Worm (Caenorhabditis elegans) whole organism, mixed stage, embryonic: ENCODE data around the gene let-767.

Experiments
- M03D4.4 ChIP-seq: sonication (generic microtip); optimal IDR thresholded peaks from 2 replicates; lab custom pipeline; 2017; ENCODE audit warnings: mild to moderate bottlenecking, missing genetic modification characterization, missing compliant biosample characterization
- bed-3 ChIP-seq: fragments of 200-800 bp; sonication (Bioruptor generic); optimal IDR thresholded peaks from 3 replicates; lab custom pipeline; 2018; ENCODE audit warnings: mild to moderate bottlenecking, missing genetic modification characterization, moderate library complexity, missing compliant biosample characterization
- blmp-1 ChIP-seq: fragments of 150-350 bp; optimal IDR thresholded peaks from 2 replicates; lab custom pipeline; 2014; ENCODE audit warnings: missing biosample characterization, missing genetic modification characterization
- ceh-39 ChIP-seq: fragments of 150-350 bp; optimal IDR thresholded peaks from 2 replicates; lab custom pipeline; 2014; ENCODE audit warnings: missing biosample characterization, missing genetic modification characterization
- ceh-83 ChIP-seq: fragments of 200-800 bp; sonication (Bioruptor generic); optimal IDR thresholded peaks from 2 replicates; lab custom pipeline; 2018; ENCODE audit warnings: mild to moderate bottlenecking, missing genetic modification characterization, missing compliant biosample characterization
- ces-1 ChIP-seq: fragments of 150-350 bp; optimal IDR thresholded peaks from 2 replicates; lab custom pipeline; 2014; ENCODE audit warnings: missing biosample characterization, missing genetic modification reagents, missing genetic modification characterization
- cnd-1 ChIP-seq: fragments of 200-800 bp; sonication (Bioruptor generic); optimal IDR thresholded peaks from 2 replicates; lab custom pipeline; 2018; ENCODE audit warnings: mild to moderate bottlenecking, missing genetic modification characterization, missing compliant biosample characterization
- drap-1 ChIP-seq: fragments of 200-800 bp; sonication (Bioruptor generic); optimal IDR thresholded peaks from 3 replicates; lab custom pipeline; 2018; ENCODE audit warnings: mild to moderate bottlenecking, missing genetic modification characterization, missing compliant biosample characterization
- elt-1 ChIP-seq: sonication (generic microtip); optimal IDR thresholded peaks from 2 replicates; lab custom pipeline; 2017; ENCODE audit warnings: missing genetic modification characterization, mild to moderate bottlenecking, missing compliant biosample characterization, antibody characterized with exemption, moderate library complexity, borderline replicate concordance; ENCODE audit not compliant: insufficient read depth
- elt-3 ChIP-seq: fragments of 150-350 bp; optimal IDR thresholded peaks from 2 replicates; lab custom pipeline; 2014; ENCODE audit warnings: missing biosample characterization, missing genetic modification characterization
- flh-1 ChIP-seq: fragments of 200-800 bp; sonication (Bioruptor generic); optimal IDR thresholded peaks from 2 replicates; lab custom pipeline; 2018; ENCODE audit warnings: mild to moderate bottlenecking, missing genetic modification characterization, moderate library complexity, missing compliant biosample characterization
- ham-2 ChIP-seq: fragments of 200-800 bp; sonication (Bioruptor generic); optimal IDR thresholded peaks from 2 replicates; lab custom pipeline; 2018; ENCODE audit warnings: mild to moderate bottlenecking, missing genetic modification characterization, missing compliant biosample characterization
- hlh-1 ChIP-seq: fragments of 150-350 bp; optimal IDR thresholded peaks from 2 replicates; lab custom pipeline; 2014; ENCODE audit warnings: missing biosample characterization, missing genetic modification reagents, missing genetic modification characterization
- lin-13 ChIP-seq: fragments of 150-350 bp; optimal IDR thresholded peaks from 2 replicates; lab custom pipeline; 2014; ENCODE audit warnings: missing biosample characterization, missing genetic modification characterization
- lsy-2 ChIP-seq: fragments of 150-350 bp; optimal IDR thresholded peaks from 2 replicates; lab custom pipeline; 2014; ENCODE audit warnings: missing biosample characterization, missing genetic modification characterization
- mab-5 ChIP-seq: fragments of 150-350 bp; optimal IDR thresholded peaks from 2 replicates; lab custom pipeline; 2014; ENCODE audit warnings: missing biosample characterization, missing genetic modification characterization
- mep-1 ChIP-seq: fragments of 150-350 bp; optimal IDR thresholded peaks from 2 replicates; lab custom pipeline; 2017; ENCODE audit warnings: missing biosample characterization, missing genetic modification reagents, missing genetic modification characterization, inconsistent platforms
- nhr-12 ChIP-seq: fragments of 150-350 bp; optimal IDR thresholded peaks from 2 replicates; lab custom pipeline; 2014; ENCODE audit warnings: missing biosample characterization, missing genetic modification characterization
- nhr-2 ChIP-seq: fragments of 150-350 bp; optimal IDR thresholded peaks from 2 replicates; lab custom pipeline; 2014; ENCODE audit warnings: missing biosample characterization, missing genetic modification characterization
- nhr-237 ChIP-seq: fragments of 150-350 bp; optimal IDR thresholded peaks from 2 replicates; lab custom pipeline; 2014; ENCODE audit warnings: missing biosample characterization, missing genetic modification characterization
- nhr-76 ChIP-seq: sonication (generic microtip); optimal IDR thresholded peaks from 2 replicates; lab custom pipeline; 2017; ENCODE audit warnings: missing biosample characterization, missing genetic modification characterization
- pha-4 ChIP-seq: fragments of 150-350 bp; optimal IDR thresholded peaks from 2 replicates; lab custom pipeline; 2018; ENCODE audit warnings: missing biosample characterization, missing genetic modification reagents, missing genetic modification characterization
- sem-2 ChIP-seq: fragments of 200-800 bp; sonication (Bioruptor generic); optimal IDR thresholded peaks from 2 replicates; lab custom pipeline; 2018; ENCODE audit warnings: mild to moderate bottlenecking, missing genetic modification characterization, missing compliant biosample characterization
- snpc-4 ChIP-seq: fragments of 150-350 bp; optimal IDR thresholded peaks from 2 replicates; lab custom pipeline; 2014; ENCODE audit warnings: missing biosample characterization, missing genetic modification characterization
- sptf-1 ChIP-seq: sonication (generic microtip); optimal IDR thresholded peaks from 2 replicates; lab custom pipeline; 2017; ENCODE audit warnings: mild to moderate bottlenecking, missing genetic modification characterization, moderate library complexity, missing compliant biosample characterization
- tbx-8 ChIP-seq: fragments of 200-800 bp; sonication (Bioruptor generic); optimal IDR thresholded peaks from 2 replicates; lab custom pipeline; 2018; ENCODE audit warnings: mild to moderate bottlenecking, missing genetic modification characterization, moderate library complexity, missing compliant biosample characterization
- unc-120 ChIP-seq: sonication (generic microtip); optimal IDR thresholded peaks from 2 replicates; lab custom pipeline; 2017; ENCODE audit warnings: missing genetic modification characterization, missing compliant biosample characterization; ENCODE audit not compliant: poor library complexity, severe bottlenecking
- unc-39 ChIP-seq: fragments of 150-350 bp; optimal IDR thresholded peaks from 2 replicates; lab custom pipeline; 2014; ENCODE audit warnings: missing biosample characterization, missing genetic modification characterization
- unc-62 ChIP-seq: fragments of 150-350 bp; optimal IDR thresholded peaks from 2 replicates; lab custom pipeline; 2014; ENCODE audit warnings: missing biosample characterization, missing genetic modification reagents, missing genetic modification characterization
- ztf-11 ChIP-seq: fragments of 150-350 bp; optimal IDR thresholded peaks from 2 replicates; lab custom pipeline; 2014; ENCODE audit warnings: missing biosample characterization, missing genetic modification characterization

The let-767 gene

ce11 chrIII:6307832-6308231, 31.9 kb downstream of the let-767 start:
- TF ChIP-seq ces-1 = peak; percentile 82
- TF ChIP-seq elt-1 (tag; lab: Kevin White, UChicago) = no peak
- TF ChIP-seq, all 35 proteins: peak for 1

ce11 chrIII:6303787-6304186, 36.0 kb downstream of the let-767 start:
- TF ChIP-seq sptf-1 (tag; lab: Kevin White, UChicago) (no peak), ham-2 (GFP tag; lab: Kevin White, UChicago) (no peak), cnd-1 (tag; lab: Kevin White, UChicago) (no peak), bed-3 (GFP tag; lab: Kevin White, UChicago) (no peak), flh-1 (no peak), nhr-2 (tag; lab: Kevin White, UChicago) (no peak), drap-1 (no peak), snpc-4 (tag; lab: Kevin White, UChicago) (no peak), nhr-12 (tag; lab: Kevin White, UChicago) (no peak), nhr-76 (tag; lab: Kevin White, UChicago) (no peak), lsy-2 (no peak), unc-120 (tag; lab: Kevin White, UChicago) (no peak), ceh-39 (no peak), tbx-8 (GFP tag; lab: Kevin White, UChicago) (no peak), mab-5 (tag; lab: Kevin White, UChicago) (no peak), ceh-83 (no peak), unc-39 (no peak), unc-62 (GFP tag; lab: Kevin White, UChicago) (no peak)

- TF ChIP-seq sem-2 (GFP tag; lab: Kevin White, UChicago) (no peak), unc-62 (GFP tag; lab: Kevin White, UChicago) (peak; percentile 10), ztf-11 (tag; lab: Kevin White, UChicago) (no peak), M03D4.4 (tag; lab: Kevin White, UChicago) (no peak), nhr-237 (tag; lab: Kevin White, UChicago) (no peak), tbx-8 (GFP tag; lab: Kevin White, UChicago) (no peak), mep-1 (peak; percentile 54), pha-4 (tag; lab: Kevin White, UChicago) (peak; percentile 62), lin-13 (tag; lab: Kevin White, UChicago) (peak; percentile 39), hlh-1 (tag; lab: Kevin White, UChicago) (peak; percentile 53), ces-1 (peak; percentile 28), unc-120 (tag; lab: Kevin White, UChicago) (peak; percentile 20), blmp-1 (tag; lab: Kevin White, UChicago) (no peak)
Observed at ce11 chrIII:6303114-6303647, 36.6 kb downstream of the let-767 start, which contains the start of gene F47D12.9. Gene F47D12.9 (minus strand): TSS chrIII:6303380.

ce11 chrIII:6300297-6300696, 39.5 kb downstream of the let-767 start:
- TF ChIP-seq unc-62 (GFP tag; lab: Kevin White, UChicago) (no peak), ces-1 (no peak), mep-1 (no peak), hlh-1 (tag; lab: Kevin White, UChicago) (no peak), flh-1 (no peak)

ce11 chrIII:6298131-6298530, 41.6 kb downstream of the let-767 start, which contains the start of gene F47D12.3:
Gene F47D12.3 (plus strand): TSS chrIII:6298461.
- TF ChIP-seq mep-1 = no peak
- no peak for TF ChIP-seq mab-5 (tag; lab: Kevin White, UChicago)
- TF ChIP-seq ces-1 = no peak

ce11 chrIII:6297599-6297998, 42.2 kb downstream of the let-767 start:
- TF ChIP-seq blmp-1 (tag; lab: Kevin White, UChicago) (no peak), snpc-4 (tag; lab: Kevin White, UChicago) (no peak), ces-1 (peak; percentile 33), elt-3 (tag; lab: Kevin White, UChicago) (no peak)
